Fruit fly (Drosophila melanogaster): ENCODE measurements around the gene Cpr92A.
A peak's percentile ranks its signal among the peaks of the same experiment; 100 is the strongest.

Cpr92A gene

dm6 chr3R:19627792-19628522 is 29.2 kb upstream of the Cpr92A start:
- TF ChIP-seq pan (optimal IDR thresholded peaks at IDR 0.05) (peak; percentile 26), Rel (GFP tag; optimal IDR thresholded peaks at IDR 0.05) (no peak), Rel (tag; optimal IDR thresholded peaks at IDR 0.05) (no peak)

dm6 chr3R:19625300-19626230 is 26.8 kb upstream of the Cpr92A start:
- TF ChIP-seq dmrt93B (GFP tag; optimal IDR thresholded peaks at IDR 0.05) = no peak
- no peak for TF ChIP-seq N (GFP tag; optimal IDR thresholded peaks at IDR 0.05)
- TF ChIP-seq usp (GFP tag; optimal IDR thresholded peaks at IDR 0.05) = no peak
- no peak for TF ChIP-seq Dfd (GFP tag; optimal IDR thresholded peaks at IDR 0.05)

- no peak for TF ChIP-seq GATAd (GFP tag; optimal IDR thresholded peaks at IDR 0.05)
- TF ChIP-seq Jra (GFP tag; optimal IDR thresholded peaks at IDR 0.05) = no peak
- peak; percentile 19 for TF ChIP-seq Dif (GFP tag; optimal IDR thresholded peaks at IDR 0.05; ENCODE audit: partially characterized antibody)
- TF ChIP-seq Rel (GFP tag; optimal IDR thresholded peaks at IDR 0.05) = no peak
- no peak for TF ChIP-seq Rel (tag; optimal IDR thresholded peaks at IDR 0.05)
- no peak for TF ChIP-seq dmrt93B (GFP tag; optimal IDR thresholded peaks at IDR 0.05)
Observed at dm6 chr3R:19624482-19624881, 25.7 kb upstream of the Cpr92A start.

dm6 chr3R:19623606-19624005 is 24.9 kb upstream of the Cpr92A start:
- TF ChIP-seq fru (GFP tag; optimal IDR thresholded peaks at IDR 0.05) (peak; percentile 48), Hnf4 (GFP tag; optimal IDR thresholded peaks at IDR 0.05) (no peak), CG32264 (GFP tag; optimal IDR thresholded peaks at IDR 0.05) (peak; percentile 4), Hr78 (GFP tag; optimal IDR thresholded peaks at IDR 0.05) (no peak), Hr83 (GFP tag; optimal IDR thresholded peaks at IDR 0.05; ENCODE audit: poor library complexity, severe bottlenecking) (no peak), sv (GFP tag; optimal IDR thresholded peaks at IDR 0.05) (no peak), rgr (GFP tag; optimal IDR thresholded peaks at IDR 0.05) (peak; percentile 41), dl (GFP tag; optimal IDR thresholded peaks at IDR 0.05; ENCODE audit: insufficient read depth in 1 of 2, partially characterized antibody in 2 of 2) (no peak), usp (GFP tag; optimal IDR thresholded peaks at IDR 0.05) (no peak), HLH106 (tag; optimal IDR thresholded peaks at IDR 0.05) (peak; percentile 50), br (GFP tag; optimal IDR thresholded peaks at IDR 0.05) (peak; percentile 35), psq (GFP tag; optimal IDR thresholded peaks at IDR 0.05) (peak; percentile 14), dsf (GFP tag; optimal IDR thresholded peaks at IDR 0.05; ENCODE audit: borderline replicate concordance) (no peak), Vsx2 (GFP tag; optimal IDR thresholded peaks at IDR 0.05; ENCODE audit: partially characterized antibody) (no peak), Myc (optimal IDR thresholded peaks at IDR 0.05) (no peak), h (GFP tag; optimal IDR thresholded peaks at IDR 0.05) (peak; percentile 37), pan (optimal IDR thresholded peaks at IDR 0.05) (no peak), dmrt93B (GFP tag; optimal IDR thresholded peaks at IDR 0.05) (no peak), foxo (GFP tag; optimal IDR thresholded peaks at IDR 0.05) (peak in 1 of 2 experiments; percentile 60), Dfd (GFP tag; optimal IDR thresholded peaks at IDR 0.05) (no peak), OdsH (GFP tag; optimal IDR thresholded peaks at IDR 0.05) (peak; percentile 26), CG9705 (GFP tag; optimal IDR thresholded peaks at IDR 0.05) (no peak), tai (GFP tag; optimal IDR thresholded peaks at IDR 0.05) (no peak), Abd-B (GFP tag; optimal IDR thresholded peaks at IDR 0.05) (no peak), ey (GFP tag; optimal IDR thresholded peaks at IDR 0.05) (peak; percentile 34), sage (GFP tag; optimal IDR thresholded peaks at IDR 0.05) (peak; percentile 40), brk (GFP tag; optimal IDR thresholded peaks at IDR 0.05) (no peak), Rel (GFP tag; optimal IDR thresholded peaks at IDR 0.05) (no peak), Rel (tag; optimal IDR thresholded peaks at IDR 0.05) (no peak), Dif (GFP tag; optimal IDR thresholded peaks at IDR 0.05; ENCODE audit: partially characterized antibody) (no peak), Sp1 (GFP tag; optimal IDR thresholded peaks at IDR 0.05) (peak; percentile 36), GATAd (GFP tag; optimal IDR thresholded peaks at IDR 0.05) (no peak), woc (GFP tag; optimal IDR thresholded peaks at IDR 0.05) (no peak), N (GFP tag; optimal IDR thresholded peaks at IDR 0.05) (no peak), Jra (GFP tag; optimal IDR thresholded peaks at IDR 0.05) (no peak), jim (GFP tag; optimal IDR thresholded peaks at IDR 0.05) (no peak), Mio (GFP tag; optimal IDR thresholded peaks at IDR 0.05) (no peak), CrebA (GFP tag; optimal IDR thresholded peaks at IDR 0.05; ENCODE audit: borderline replicate concordance) (no peak), lola (GFP tag; optimal IDR thresholded peaks at IDR 0.05) (no peak)
